Fruit fly (Drosophila melanogaster): ENCODE measurements around the gene Hmx.

Gene Hmx

dm6 chr3R:17604198-17604879, 45.6 kb downstream of the Hmx start (continued):
- peak; percentile 12 for TF ChIP-seq CG13894 (tag; optimal IDR thresholded peaks at IDR 0.05)
- TF ChIP-seq CG11456 (GFP tag; IDR thresholded peaks at IDR 0.05) = no peak; the same call in 2 of the 3 replicates
- no peak for TF ChIP-seq Myb (GFP tag; optimal IDR thresholded peaks at IDR 0.05)
- TF ChIP-seq CG6272 (GFP tag; IDR thresholded peaks at IDR 0.05) = peak; percentile 33; the same call in 1 of the 2 replicates
- TF ChIP-seq CG5245 (GFP tag; optimal IDR thresholded peaks at IDR 0.05) = no peak
- TF ChIP-seq CG4730 (GFP tag; IDR thresholded peaks at IDR 0.05) = 0 out of 2 replicates have a peak, but pooled peaks have one; percentile 34
- no peak for TF ChIP-seq gfzf (GFP tag; optimal IDR thresholded peaks at IDR 0.05)
- no peak for TF ChIP-seq usp (GFP tag; optimal IDR thresholded peaks at IDR 0.05)
- TF ChIP-seq Adf1 (GFP tag; IDR thresholded peaks at IDR 0.05) = peak; percentile 80; the same call in 1 of the 2 replicates
- TF ChIP-seq E2f1 (GFP tag; IDR thresholded peaks at IDR 0.05) = peak; percentile 42; the same call in 1 of the 2 replicates
- no peak for TF ChIP-seq btn (GFP tag; optimal IDR thresholded peaks at IDR 0.05)
- peak; percentile 61 for TF ChIP-seq wor (GFP tag; IDR thresholded peaks at IDR 0.05)
- no peak for TF ChIP-seq CG16779 (GFP tag; IDR thresholded peaks at IDR 0.05)
- TF ChIP-seq HLH4C (GFP tag; IDR thresholded peaks at IDR 0.05; ENCODE audit: partially characterized antibody) = no peak
- TF ChIP-seq CG18619 (GFP tag; optimal IDR thresholded peaks at IDR 0.05) = peak; percentile 88
- no peak for TF ChIP-seq sens-2 (GFP tag; IDR thresholded peaks at IDR 0.05)
- peak; percentile 43 for TF ChIP-seq CG12155 (GFP tag; optimal IDR thresholded peaks at IDR 0.05)
- TF ChIP-seq sna (GFP tag; IDR thresholded peaks at IDR 0.05; ENCODE audit: partially characterized antibody) = peak; percentile 41; the same call in 1 of the 2 replicates
- peak; percentile 49 for TF ChIP-seq jing (GFP tag; optimal IDR thresholded peaks at IDR 0.05)
- TF ChIP-seq jigr1 (GFP tag; IDR thresholded peaks at IDR 0.05) = no peak
- peak; percentile 82 for TF ChIP-seq NfI (GFP tag; optimal IDR thresholded peaks at IDR 0.05)
- peak; percentile 87 for TF ChIP-seq CG10147 (GFP tag; optimal IDR thresholded peaks at IDR 0.05)
- peak; percentile 77 for TF ChIP-seq caup (GFP tag; optimal IDR thresholded peaks at IDR 0.05; ENCODE audit: severe bottlenecking)
- peak; percentile 45 for TF ChIP-seq CG15073 (GFP tag; optimal IDR thresholded peaks at IDR 0.05)
- peak; percentile 47 for TF ChIP-seq CG17612 (GFP tag; IDR thresholded peaks at IDR 0.05)
- TF ChIP-seq CG11247 (GFP tag; IDR thresholded peaks at IDR 0.05) = no peak
- no peak for TF ChIP-seq CG3995 (GFP tag; optimal IDR thresholded peaks at IDR 0.05)
- TF ChIP-seq danr (GFP tag; IDR thresholded peaks at IDR 0.05) = peak; percentile 69
- TF ChIP-seq run (tag; optimal IDR thresholded peaks at IDR 0.05) = peak; percentile 80
- peak; percentile 56 for TF ChIP-seq stc (GFP tag; IDR thresholded peaks at IDR 0.05)
- TF ChIP-seq BEAF-32 (GFP tag; optimal IDR thresholded peaks at IDR 0.05) = no peak
- TF ChIP-seq CG4820 (GFP tag; optimal IDR thresholded peaks at IDR 0.05) = peak; percentile 72
- TF ChIP-seq Tbp (GFP tag; optimal IDR thresholded peaks at IDR 0.05) = no peak
- TF ChIP-seq ems (GFP tag; optimal IDR thresholded peaks at IDR 0.05) = peak; percentile 24
- TF ChIP-seq Ada2b (GFP tag; IDR thresholded peaks at IDR 0.05) = peak; percentile 66
- TF ChIP-seq CG6683 (GFP tag; optimal IDR thresholded peaks at IDR 0.05) = peak; percentile 76
- TF ChIP-seq lilli (GFP tag; optimal IDR thresholded peaks at IDR 0.05) = peak; percentile 58
- TF ChIP-seq psq (GFP tag; optimal IDR thresholded peaks at IDR 0.05) = peak; percentile 18
- TF ChIP-seq CG11695 (GFP tag; IDR thresholded peaks at IDR 0.05) = peak; percentile 76
- TF ChIP-seq Lpt (GFP tag; optimal IDR thresholded peaks at IDR 0.05) = no peak
- peak; percentile 42 for TF ChIP-seq fd64A (GFP tag; optimal IDR thresholded peaks at IDR 0.05)
- no peak for TF ChIP-seq vfl (GFP tag; optimal IDR thresholded peaks at IDR 0.05)
- TF ChIP-seq NC2β (GFP tag; optimal IDR thresholded peaks at IDR 0.05) = peak; percentile 15
- peak; percentile 69 for TF ChIP-seq CG8281 (tag; optimal IDR thresholded peaks at IDR 0.05)
- TF ChIP-seq pfk (GFP tag; optimal IDR thresholded peaks at IDR 0.05) = no peak
- TF ChIP-seq bowl (GFP tag; IDR thresholded peaks at IDR 0.05) = no peak
- TF ChIP-seq CG17186 (GFP tag; optimal IDR thresholded peaks at IDR 0.05) = no peak
- no peak for TF ChIP-seq GATAe (GFP tag; conservative IDR thresholded peaks at IDR 0.05)
- peak; percentile 87 for TF ChIP-seq dmrt99B (tag; optimal IDR thresholded peaks at IDR 0.05)
- no peak; the same call in 1 of the 2 replicates for TF ChIP-seq gsb (GFP tag; IDR thresholded peaks at IDR 0.05)
